Worm (Caenorhabditis elegans): Measurements from ENCODE around the gene str-171.

str-171 gene

DNA sequence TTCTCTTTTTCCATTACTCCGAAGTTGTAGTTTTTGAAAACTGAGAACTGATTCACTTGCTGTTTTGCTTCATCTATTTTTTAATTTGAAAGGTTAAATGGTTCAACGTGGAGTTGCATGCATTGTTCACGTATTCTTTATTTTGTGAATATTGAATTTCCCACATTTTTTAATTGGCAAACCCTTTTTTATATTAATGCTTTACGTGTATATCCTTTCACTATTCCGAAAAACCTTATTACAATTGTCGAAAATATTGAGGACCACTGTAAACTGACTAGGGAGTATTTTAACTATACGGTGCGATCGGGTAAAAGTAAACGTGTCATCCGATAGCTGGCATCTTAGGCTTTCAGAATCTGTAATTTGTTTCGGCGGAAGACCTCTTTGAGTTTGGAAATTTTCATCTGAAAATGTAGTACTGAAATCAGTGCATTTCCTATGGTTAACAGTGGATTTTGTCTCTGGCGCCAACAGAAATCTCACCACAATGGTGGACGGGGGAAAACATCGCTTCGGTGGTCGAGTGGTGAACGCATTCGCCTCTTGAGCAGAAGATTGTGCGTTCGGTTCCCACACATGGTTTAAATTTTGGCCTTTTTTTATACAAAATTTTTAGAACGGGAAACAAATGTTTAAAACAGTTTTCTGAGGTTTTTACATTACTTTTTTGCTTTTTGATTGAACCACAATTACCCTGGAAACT, 26.3 kb downstream of the str-171 start, which contains the start of gene C01G10.14:
Gene C01G10.14, minus strand, starts transcription at position 51 of the 706 bp plus-strand sequence.
- peak; percentile 67 for TF ChIP-seq lim-7 (GFP tag; IDR thresholded peaks at IDR 0.05)
- 0 out of 2 replicates have a peak, but pooled peaks have one; percentile 58 for TF ChIP-seq dmd-8 (GFP tag; IDR thresholded peaks at IDR 0.05)
- TF ChIP-seq ceh-44 (GFP tag; IDR thresholded peaks at IDR 0.05) = 0 out of 2 replicates have a peak, but pooled peaks have one; percentile 37
- TF ChIP-seq egl-43 (GFP tag; IDR thresholded peaks at IDR 0.05) = 0 out of 2 replicates have a peak, but pooled peaks have one; percentile 14
- TF ChIP-seq hmg-1.1 (GFP tag; IDR thresholded peaks at IDR 0.05) = peak; percentile 21; the same call in 1 of the 2 replicates

DNA sequence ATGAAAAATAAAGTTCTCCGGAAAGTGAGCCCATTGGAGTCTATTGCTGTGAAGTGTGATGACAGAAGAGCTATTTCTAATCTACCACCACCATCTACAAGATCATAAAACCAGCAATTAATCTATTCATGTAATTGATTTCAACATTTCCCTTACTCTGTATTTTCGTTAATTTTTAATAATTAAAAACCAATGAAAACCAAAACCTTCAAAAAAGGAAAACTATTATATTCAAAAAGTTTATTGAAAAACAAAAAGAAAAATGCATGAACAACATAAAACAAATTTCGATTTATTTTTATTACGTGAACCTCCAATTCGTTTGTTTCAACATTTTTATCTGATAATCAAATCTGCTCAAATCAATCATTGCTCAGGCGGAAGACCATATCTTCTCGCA, 32.9 kb downstream of the str-171 start, which contains the start of gene C01G10.1:
Gene C01G10.1, plus strand, starts transcription at position 301 of the 400 bp plus-strand sequence.
- TF ChIP-seq zip-2 (tag; optimal IDR thresholded peaks at IDR 0.05) = no peak
- TF ChIP-seq lir-3 (tag; optimal IDR thresholded peaks at IDR 0.05) = no peak
- TF ChIP-seq zip-11 (GFP tag; IDR thresholded peaks at IDR 0.05) = no peak
- no peak for TF ChIP-seq ztf-11 (tag; optimal IDR thresholded peaks at IDR 0.05)
- no peak for TF ChIP-seq dve-1 (tag; optimal IDR thresholded peaks at IDR 0.05; ENCODE audit: insufficient read depth)
- no peak for TF ChIP-seq mdl-1 (tag; optimal IDR thresholded peaks at IDR 0.05)
- TF ChIP-seq snpc-1.2 (GFP tag; IDR thresholded peaks at IDR 0.05) = no peak
- no peak for TF ChIP-seq fos-1 (tag; optimal IDR thresholded peaks at IDR 0.05)
- TF ChIP-seq nhr-237 (tag; optimal IDR thresholded peaks at IDR 0.05) = no peak
- no peak for TF ChIP-seq lsy-2 (tag; optimal IDR thresholded peaks at IDR 0.05)
- no peak for TF ChIP-seq hif-1 (tag; optimal IDR thresholded peaks at IDR 0.05)
- TF ChIP-seq lin-29 (GFP tag; IDR thresholded peaks at IDR 0.05) = no peak
- no peak for TF ChIP-seq unc-39 (tag; optimal IDR thresholded peaks at IDR 0.05)

DNA sequence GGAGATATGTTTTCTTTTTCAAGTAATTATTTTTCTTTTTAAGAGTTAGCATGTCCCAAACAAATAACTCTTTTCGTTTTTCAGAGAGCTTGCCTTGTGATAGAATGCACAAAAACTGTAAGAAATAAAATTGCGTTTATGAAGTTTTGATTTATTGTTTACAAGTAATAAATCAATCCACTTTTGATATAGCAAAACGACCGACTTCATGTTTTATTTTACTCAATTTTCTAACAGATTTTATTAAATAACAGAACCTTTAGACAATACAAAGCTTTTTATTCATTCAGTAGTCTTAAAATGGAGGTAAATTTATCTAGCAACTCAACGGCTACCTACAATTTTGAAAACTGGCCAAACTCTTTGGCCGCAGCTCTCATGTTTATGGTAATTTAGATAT, 37.6 kb downstream of the str-171 start, which contains the start of gene srx-78:
Gene srx-78, plus strand, starts transcription at position 301 of the 400 bp plus-strand sequence.
- TF ChIP-seq arid-1 (GFP tag; conservative IDR thresholded peaks at IDR 0.05) (no peak), mdt-29 (GFP tag; IDR thresholded peaks at IDR 0.05) (no peak), dmd-9 (GFP tag; IDR thresholded peaks at IDR 0.05) (no peak)

DNA sequence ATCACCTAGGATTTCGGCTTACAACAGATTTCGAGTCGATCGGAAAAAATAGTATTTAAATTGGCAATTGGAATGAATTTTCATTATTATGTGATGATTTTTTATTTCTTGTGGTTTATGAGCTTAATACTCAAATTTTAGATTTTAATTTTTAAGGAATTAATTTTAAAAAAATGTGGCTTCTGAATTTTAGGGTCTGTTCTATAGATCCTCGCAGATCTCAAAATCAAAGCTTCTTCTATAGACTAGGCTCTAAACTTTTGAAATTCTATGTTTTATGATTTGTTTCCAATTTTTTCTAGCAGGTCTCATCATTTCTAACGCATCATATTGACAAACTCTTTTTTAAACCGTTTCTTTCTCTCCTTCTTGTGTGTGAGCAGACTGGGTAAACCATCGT, 39.7 kb downstream of the str-171 start, which contains the start of gene txt-12:
Gene txt-12, plus strand, starts transcription at position 301 of the 400 bp plus-strand sequence.
- TF ChIP-seq ztf-11 (tag; optimal IDR thresholded peaks at IDR 0.05) = no peak
- no peak for TF ChIP-seq lin-1 (GFP tag; IDR thresholded peaks at IDR 0.05)
- TF ChIP-seq jun-1 (tag; optimal IDR thresholded peaks at IDR 0.05) = no peak
- no peak for TF ChIP-seq saeg-2 (GFP tag; IDR thresholded peaks at IDR 0.05)
- TF ChIP-seq pqm-1 (tag; optimal IDR thresholded peaks at IDR 0.05) = no peak
- no peak for TF ChIP-seq ctbp-1 (GFP tag; IDR thresholded peaks at IDR 0.05)
- no peak for TF ChIP-seq nhr-42 (GFP tag; IDR thresholded peaks at IDR 0.05)
- TF ChIP-seq mxl-2 (GFP tag; conservative IDR thresholded peaks at IDR 0.05) = no peak
- no peak for TF ChIP-seq T26A8.4 (GFP tag; IDR thresholded peaks at IDR 0.05)
- no peak for TF ChIP-seq hif-1 (tag; optimal IDR thresholded peaks at IDR 0.05)
- TF ChIP-seq madf-5 (GFP tag; IDR thresholded peaks at IDR 0.05) = no peak
- no peak for TF ChIP-seq F10B5.3 (tag; optimal IDR thresholded peaks at IDR 0.05)
- no peak for TF ChIP-seq zag-1 (tag; optimal IDR thresholded peaks at IDR 0.05)
- no peak for TF ChIP-seq hlh-11 (tag; optimal IDR thresholded peaks at IDR 0.05)
- TF ChIP-seq lin-38 (GFP tag; IDR thresholded peaks at IDR 0.05) = no peak
- TF ChIP-seq ama-1 (optimal IDR thresholded peaks at IDR 0.05) = no peak

Measured in whole organism, L4 larva.